Fruit fly (Drosophila melanogaster) whole organism, embryonic: Measurements from ENCODE around the gene Tsf2.

Source experiments
- Antp ChIP-seq: fragments of 200-800 bp; sonication (Bioruptor generic); optimal IDR thresholded peaks from 3 replicates; lab custom pipeline; 2016; ENCODE audit warnings: missing biosample characterization, missing genetic modification characterization
- BEAF-32 ChIP-seq: fragments of 200-800 bp; sonication (Bioruptor generic); optimal IDR thresholded peaks from 3 replicates; lab custom pipeline; 2017; ENCODE audit warnings: missing biosample characterization, missing genetic modification characterization, mild to moderate bottlenecking, moderate library complexity, missing genetic modification reagents
- CG10462 ChIP-seq: fragments of 200-800 bp; sonication (Bioruptor generic); optimal IDR thresholded peaks from 2 replicates; lab custom pipeline; 2016; ENCODE audit warnings: missing biosample characterization, missing genetic modification characterization
- CG12659 ChIP-seq: fragments of 200-800 bp; sonication (Bioruptor generic); optimal IDR thresholded peaks from 3 replicates; lab custom pipeline; 2017; ENCODE audit warnings: mild to moderate bottlenecking, missing biosample characterization, missing genetic modification reagents, missing genetic modification characterization
- CG14441 ChIP-seq: fragments of 200-800 bp; sonication (Bioruptor generic); IDR thresholded peaks from 2 replicates; pipeline ENCODE4 v1.3.6; 2022; ENCODE audit warnings: missing biosample characterization, missing genetic modification characterization
- CG14667 ChIP-seq: fragments of 200-800 bp; sonication (Bioruptor generic); IDR thresholded peaks from 2 replicates; pipeline ENCODE4 v1.3.6; 2022; ENCODE audit warnings: missing biosample characterization, missing genetic modification characterization
- CG15514 ChIP-seq: fragments of 200-800 bp; sonication (Bioruptor generic); optimal IDR thresholded peaks from 3 replicates; lab custom pipeline; 2017; ENCODE audit warnings: missing biosample characterization, missing genetic modification characterization, mild to moderate bottlenecking, moderate library complexity, missing genetic modification reagents
- CG1603 ChIP-seq: fragments of 200-800 bp; sonication (Bioruptor generic); optimal IDR thresholded peaks from 2 replicates; lab custom pipeline; 2019; ENCODE audit warnings: missing biosample characterization, mild to moderate bottlenecking, missing genetic modification characterization, moderate library complexity
- CG17361 ChIP-seq: fragments of 200-800 bp; sonication (Bioruptor generic); IDR thresholded peaks from 3 replicates; pipeline ENCODE4 v1.3.6; 2022; ENCODE audit warnings: missing biosample characterization, missing genetic modification characterization
- CG32532 ChIP-seq: fragments of 200-800 bp; sonication (Bioruptor generic); IDR thresholded peaks from 2 replicates; pipeline ENCODE4 v1.3.6; 2022; ENCODE audit warnings: missing biosample characterization, missing genetic modification characterization
- CG34422 ChIP-seq: fragments of 200-800 bp; sonication (Bioruptor generic); IDR thresholded peaks from 3 replicates; pipeline ENCODE4 v1.3.6; 2022; ENCODE audit warnings: missing biosample characterization, missing genetic modification characterization
- CG3995 ChIP-seq: fragments of 200-800 bp; sonication (Bioruptor generic); optimal IDR thresholded peaks from 3 replicates; lab custom pipeline; 2016; ENCODE audit warnings: missing biosample characterization, missing genetic modification characterization
- CG5245 ChIP-seq: fragments of 200-800 bp; sonication (Bioruptor generic); optimal IDR thresholded peaks from 3 replicates; lab custom pipeline; 2016; ENCODE audit warnings: missing biosample characterization, missing genetic modification characterization
- CG9797 ChIP-seq: fragments of 200-800 bp; sonication (Bioruptor generic); optimal IDR thresholded peaks from 3 replicates; lab custom pipeline; 2018; ENCODE audit warnings: missing biosample characterization, mild to moderate bottlenecking, missing genetic modification characterization
- CG9817 ChIP-seq: fragments of 200-800 bp; sonication (Bioruptor generic); optimal IDR thresholded peaks from 2 replicates; lab custom pipeline; 2018; ENCODE audit warnings: missing biosample characterization, mild to moderate bottlenecking, missing genetic modification characterization, moderate library complexity
- CTCF ChIP-seq: fragments of 200-800 bp; sonication (Bioruptor generic); optimal IDR thresholded peaks from 2 replicates; lab custom pipeline; 2017; ENCODE audit warnings: missing biosample characterization, mild to moderate bottlenecking, missing genetic modification characterization, moderate library complexity
- D19B ChIP-seq: fragments of 200-800 bp; sonication (Bioruptor generic); optimal IDR thresholded peaks from 2 replicates; lab custom pipeline; 2017; ENCODE audit warnings: missing biosample characterization, mild to moderate bottlenecking, missing genetic modification characterization
- Dll ChIP-seq: fragments of 200-800 bp; sonication (Bioruptor generic); IDR thresholded peaks from 4 replicates; pipeline ENCODE4 v1.3.6; 2022; ENCODE audit warnings: missing biosample characterization, missing genetic modification characterization; ENCODE audit not compliant: partially characterized antibody
- Dref ChIP-seq: fragments of 200-800 bp; sonication (Bioruptor generic); IDR thresholded peaks from 2 replicates; pipeline ENCODE4 v1.3.6; 2022; ENCODE audit warnings: missing biosample characterization, missing genetic modification characterization
- Ets65A ChIP-seq: fragments of 200-800 bp; sonication (Bioruptor generic); peaks from one replicate; lab custom pipeline; 2016; ENCODE audit warnings: missing biosample characterization, missing genetic modification characterization
- HmgZ ChIP-seq: fragments of 200-800 bp; sonication (Bioruptor generic); optimal IDR thresholded peaks from 2 replicates; lab custom pipeline; 2018; ENCODE audit warnings: missing biosample characterization, mild to moderate bottlenecking, missing genetic modification characterization
- MESR4 ChIP-seq: fragments of 200-800 bp; sonication (Bioruptor generic); optimal IDR thresholded peaks from 2 replicates; lab custom pipeline; 2018; ENCODE audit warnings: missing biosample characterization, mild to moderate bottlenecking, missing genetic modification characterization, moderate library complexity
- Nf-YA ChIP-seq: fragments of 200-800 bp; sonication (Bioruptor generic); IDR thresholded peaks from 2 replicates; pipeline ENCODE4 v1.3.6; 2022; ENCODE audit warnings: missing biosample characterization, missing genetic modification characterization
- Pdp1 ChIP-seq, 2 experiments: fragments of 200-800 bp; sonication (Bioruptor generic); optimal IDR thresholded peaks; 3 replicates each; lab custom pipeline; 2016; ENCODE audit warnings: missing biosample characterization in 2 of 2, missing genetic modification characterization in 2 of 2, mild to moderate bottlenecking in 1 of 2, moderate library complexity in 1 of 2
- al ChIP-seq: fragments of 200-800 bp; sonication (Bioruptor generic); IDR thresholded peaks from 2 replicates; pipeline ENCODE4 v1.3.6; 2022; ENCODE audit warnings: missing biosample characterization, missing genetic modification characterization
- caup ChIP-seq: fragments of 200-800 bp; sonication (Bioruptor generic); optimal IDR thresholded peaks from 3 replicates; lab custom pipeline; 2017; ENCODE audit warnings: missing biosample characterization, mild to moderate bottlenecking, missing genetic modification characterization, moderate library complexity; ENCODE audit not compliant: severe bottlenecking
- emc ChIP-seq: fragments of 200-800 bp; sonication (Bioruptor generic); optimal IDR thresholded peaks from 2 replicates; lab custom pipeline; 2016; ENCODE audit warnings: missing biosample characterization, missing genetic modification characterization
- ewg ChIP-seq: fragments of 200-800 bp; sonication (Bioruptor generic); optimal IDR thresholded peaks from 3 replicates; lab custom pipeline; 2017; ENCODE audit warnings: mild to moderate bottlenecking, missing biosample characterization, missing genetic modification reagents, missing genetic modification characterization
- fd64A ChIP-seq: fragments of 200-800 bp; sonication (Bioruptor generic); optimal IDR thresholded peaks from 3 replicates; lab custom pipeline; 2018; ENCODE audit warnings: missing biosample characterization, mild to moderate bottlenecking, missing genetic modification characterization
- gce ChIP-seq: fragments of 200-800 bp; sonication (Bioruptor generic); IDR thresholded peaks from 3 replicates; pipeline ENCODE4 v1.3.6; 2022; ENCODE audit warnings: missing biosample characterization, missing genetic modification characterization
- gem ChIP-seq: fragments of 200-800 bp; sonication (Bioruptor generic); optimal IDR thresholded peaks from 2 replicates; lab custom pipeline; 2019; ENCODE audit warnings: missing biosample characterization, mild to moderate bottlenecking, missing genetic modification characterization, moderate library complexity
- gfzf ChIP-seq: fragments of 200-800 bp; sonication (Bioruptor generic); optimal IDR thresholded peaks from 2 replicates; lab custom pipeline; 2016; ENCODE audit warnings: missing biosample characterization, mild to moderate bottlenecking, missing genetic modification characterization, moderate library complexity
- grau ChIP-seq: fragments of 200-800 bp; optimal IDR thresholded peaks from 3 replicates; lab custom pipeline; 2019; ENCODE audit warnings: missing biosample characterization, mild to moderate bottlenecking, missing genetic modification characterization, moderate library complexity
- her ChIP-seq: fragments of 200-800 bp; sonication (Bioruptor generic); optimal IDR thresholded peaks from 2 replicates; lab custom pipeline; 2016; ENCODE audit warnings: missing biosample characterization, missing genetic modification characterization
- hth ChIP-seq: fragments of >200 bp; optimal IDR thresholded peaks from 2 replicates; lab custom pipeline; 2017; ENCODE audit warnings: inconsistent platforms
- ind ChIP-seq: fragments of 200-800 bp; sonication (Bioruptor generic); optimal IDR thresholded peaks from 3 replicates; lab custom pipeline; 2016; ENCODE audit warnings: missing biosample characterization, missing genetic modification characterization
- insv ChIP-seq, 2 experiments: fragments of 200-800 bp; sonication (Bioruptor generic); optimal IDR thresholded peaks; 3 replicates each; lab custom pipeline; 2016 to 2018; ENCODE audit warnings: missing biosample characterization in 2 of 2, missing genetic modification characterization in 2 of 2
- mld ChIP-seq: fragments of 200-800 bp; sonication (Bioruptor generic); IDR thresholded peaks from 3 replicates; pipeline ENCODE4 v1.3.6; 2022; ENCODE audit warnings: missing biosample characterization, missing genetic modification characterization; ENCODE audit not compliant: partially characterized antibody
- nerfin-2 ChIP-seq: fragments of 200-800 bp; sonication (Bioruptor generic); IDR thresholded peaks from 2 replicates; pipeline ENCODE4 v1.3.6; 2022; ENCODE audit warnings: missing biosample characterization, missing genetic modification characterization; ENCODE audit not compliant: partially characterized antibody
- pb ChIP-seq: fragments of 200-800 bp; sonication (Bioruptor generic); optimal IDR thresholded peaks from 3 replicates; lab custom pipeline; 2016; ENCODE audit warnings: missing biosample characterization, missing genetic modification characterization
- prd ChIP-seq, 3 experiments: fragments of >200 bp in 2 of 3; fragments of 200-800 bp in 1 of 3; sonication (Bioruptor generic) in 1 of 3; optimal IDR thresholded peaks in 2 of 3; IDR thresholded peaks in 1 of 3; 2 replicates in 2 of 3; 3 replicates in 1 of 3; pipeline versions ENCODE4 v1.3.6 to Lab custom; 2017 to 2022; ENCODE audit warnings: missing biosample characterization in 1 of 3, missing genetic modification characterization in 1 of 3
- sens ChIP-seq: fragments of 200-800 bp; sonication (Bioruptor generic); peaks from one replicate; lab custom pipeline; 2016; ENCODE audit warnings: missing biosample characterization, missing genetic modification characterization
- sima ChIP-seq: fragments of 200-800 bp; sonication (Bioruptor generic); optimal IDR thresholded peaks from 2 replicates; lab custom pipeline; 2016; ENCODE audit warnings: missing biosample characterization, missing genetic modification characterization
- slbo ChIP-seq: fragments of 200-800 bp; sonication (Bioruptor generic); IDR thresholded peaks from 2 replicates; pipeline ENCODE4 v1.3.6; 2022; ENCODE audit warnings: missing biosample characterization, missing genetic modification characterization
- so ChIP-seq: fragments of 200-800 bp; sonication (Bioruptor generic); IDR thresholded peaks from 3 replicates; pipeline ENCODE4 v1.3.6; 2022; ENCODE audit warnings: missing biosample characterization, missing genetic modification characterization
- stwl ChIP-seq: fragments of 200-800 bp; sonication (Bioruptor generic); optimal IDR thresholded peaks from 3 replicates; lab custom pipeline; 2018; ENCODE audit warnings: missing biosample characterization, mild to moderate bottlenecking, missing genetic modification characterization, moderate library complexity
- twi ChIP-seq: fragments of 200-800 bp; optimal IDR thresholded peaks from 2 replicates; lab custom pipeline; 2019; ENCODE audit warnings: missing biosample characterization, mild to moderate bottlenecking, missing genetic modification characterization, moderate library complexity

Tsf2 gene

DNA sequence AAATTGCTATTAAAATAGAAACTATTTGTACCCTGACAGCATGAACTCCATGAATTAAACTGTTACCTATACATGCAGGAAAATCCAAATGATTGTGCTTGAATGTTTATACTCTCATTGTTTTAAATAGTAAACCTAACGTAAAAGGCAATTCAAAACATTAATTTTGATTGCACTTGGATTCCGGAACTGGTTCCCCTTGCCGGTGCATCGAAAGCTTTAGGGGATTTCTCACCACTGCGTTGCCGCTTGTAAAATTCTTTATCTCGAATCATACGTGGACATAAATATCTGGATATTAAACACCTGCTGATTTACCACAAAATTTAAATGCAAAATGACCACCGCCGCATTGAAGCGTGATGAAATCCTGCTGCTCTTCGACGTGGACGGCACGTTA, 794 bp upstream of the Tsf2 start, which contains the start of gene Pmm2 (continued):
- TF ChIP-seq CG34422 (GFP tag; lab: Robert Waterston, UW) (peak; percentile 56; the same call in 1 of the 3 replicates), ind (GFP tag; lab: Kevin White, UChicago) (no peak), emc (GFP tag; lab: Kevin White, UChicago) (no peak), MESR4 (peak; percentile 46), sima (GFP tag; lab: Kevin White, UChicago) (no peak), hth (lab: Kevin White, UChicago) (no peak)

- TF ChIP-seq Ets65A (peak; percentile 36), nerfin-2 (GFP tag; lab: Robert Waterston, UW) (peak; percentile 30; the same call in 1 of the 2 replicates), CG14667 (GFP tag; lab: Robert Waterston, UW) (no peak)
Observed at dm6 chr3L:12532220-12532619, 1.3 kb downstream of the Tsf2 start.

- no peak for TF ChIP-seq Antp (GFP tag; lab: Kevin White, UChicago)
- peak; percentile 51 for TF ChIP-seq twi (tag; lab: Kevin White, UChicago)
- TF ChIP-seq prd (optimal IDR thresholded peaks at IDR 0.05; lab: Kevin White, UChicago), result no peak
- no peak for TF ChIP-seq prd (GFP tag; IDR thresholded peaks at IDR 0.05; lab: Robert Waterston, UW)
- TF ChIP-seq CG12659, result peak; percentile 31
- TF ChIP-seq fd64A (GFP tag; lab: Kevin White, UChicago), result no peak
- TF ChIP-seq insv (GFP tag; optimal IDR thresholded peaks at IDR 0.05; lab: Kevin White, UChicago), result no peak
- peak; percentile 24 for TF ChIP-seq BEAF-32
- TF ChIP-seq CG14441 (GFP tag; lab: Robert Waterston, UW), result no peak
- peak; percentile 16 for TF ChIP-seq grau (tag; lab: Kevin White, UChicago)
- TF ChIP-seq CTCF (GFP tag; lab: Kevin White, UChicago), result peak; percentile 29
- peak in 1 of 2 experiments; percentile 12 for TF ChIP-seq Pdp1 (GFP tag; optimal IDR thresholded peaks at IDR 0.05; lab: Kevin White, UChicago)
- TF ChIP-seq HmgZ (tag; lab: Kevin White, UChicago), result peak; percentile 7
- TF ChIP-seq caup (GFP tag; lab: Kevin White, UChicago), result peak; percentile 1
- TF ChIP-seq so, result no peak
- peak; percentile 37 for TF ChIP-seq her (GFP tag; lab: Kevin White, UChicago)
- TF ChIP-seq CG3995, result no peak
- 0 out of 2 replicates have a peak, but pooled peaks have one; percentile 20 for TF ChIP-seq slbo (GFP tag; lab: Robert Waterston, UW)
- TF ChIP-seq Dref, result peak; percentile 33; the same call in 1 of the 2 replicates
- peak; percentile 69 for TF ChIP-seq CG15514 (GFP tag; lab: Kevin White, UChicago)
- TF ChIP-seq mld (GFP tag; lab: Robert Waterston, UW), result 0 out of 3 replicates have a peak, but pooled peaks have one; percentile 34
- peak; percentile 44 for TF ChIP-seq stwl (tag; lab: Kevin White, UChicago)
- no peak for TF ChIP-seq Nf-YA
- TF ChIP-seq gem (tag; lab: Kevin White, UChicago), result peak; percentile 15
- TF ChIP-seq CG1603 (tag; lab: Kevin White, UChicago), result peak; percentile 61
- TF ChIP-seq CG5245 (GFP tag; lab: Kevin White, UChicago), result no peak
- TF ChIP-seq D19B (GFP tag; lab: Kevin White, UChicago), result no peak
- TF ChIP-seq CG9817 (tag; lab: Kevin White, UChicago), result peak; percentile 19
- TF ChIP-seq al, result no peak
- TF ChIP-seq pb (GFP tag; lab: Kevin White, UChicago), result no peak
- peak; percentile 60 for TF ChIP-seq Ets65A
- TF ChIP-seq CG17361, result 0 out of 3 replicates have a peak, but pooled peaks have one; percentile 13
- peak; percentile 68 for TF ChIP-seq sens (GFP tag; lab: Kevin White, UChicago)
- peak; percentile 80 for TF ChIP-seq gfzf
- TF ChIP-seq gce (GFP tag; lab: Robert Waterston, UW), result no peak
- peak; percentile 81 for TF ChIP-seq CG9797
- peak; percentile 70 for TF ChIP-seq ewg (GFP tag; lab: Kevin White, UChicago)
- TF ChIP-seq Dll (GFP tag; lab: Robert Waterston, UW), result peak; percentile 28; the same call in 1 of the 4 replicates
- peak; percentile 15; the same call in 1 of the 2 replicates for TF ChIP-seq CG32532
- no peak for TF ChIP-seq CG10462 (GFP tag; lab: Kevin White, UChicago)
Observed at dm6 chr3L:12530044-12530443, 3.5 kb downstream of the Tsf2 start, which contains the start of gene nst. nst (minus strand) TSS chr3L:12530171.
